Fruit fly (Drosophila melanogaster) whole organism, adult: ENCODE data around the gene CG3430.
A peak's percentile ranks its signal among the peaks of the same experiment; 100 is the strongest.

Experiments
- CG12768 ChIP-seq: fragments of 200-800 bp; sonication (Bioruptor generic); optimal IDR thresholded peaks from 2 replicates; lab custom pipeline; 2017; ENCODE audit warnings: missing biosample characterization, missing genetic modification characterization, mild to moderate bottlenecking, moderate library complexity, missing genetic modification reagents
- CG14711 ChIP-seq: fragments of 200-800 bp; sonication (Bioruptor generic); optimal IDR thresholded peaks from 2 replicates; lab custom pipeline; 2018; ENCODE audit warnings: missing biosample characterization, mild to moderate bottlenecking, missing genetic modification characterization, moderate library complexity
- CG1620 ChIP-seq: fragments of 200-800 bp; sonication (Bioruptor generic); optimal IDR thresholded peaks from 2 replicates; lab custom pipeline; 2016; ENCODE audit warnings: missing biosample characterization, missing genetic modification characterization
- Clk ChIP-seq: fragments of 200-800 bp; sonication (Bioruptor generic); optimal IDR thresholded peaks from 2 replicates; lab custom pipeline; 2017; ENCODE audit warnings: missing biosample characterization, missing genetic modification characterization
- Crg-1 ChIP-seq: fragments of 200-800 bp; sonication (Bioruptor generic); optimal IDR thresholded peaks from 2 replicates; lab custom pipeline; 2016; ENCODE audit warnings: missing biosample characterization, missing genetic modification characterization
- Hr96 ChIP-seq: fragments of 200-800 bp; sonication (Bioruptor generic); optimal IDR thresholded peaks from 2 replicates; lab custom pipeline; 2016; ENCODE audit warnings: missing biosample characterization, missing genetic modification characterization
- Mnt ChIP-seq: fragments of 200-800 bp; sonication (Bioruptor generic); optimal IDR thresholded peaks from 2 replicates; lab custom pipeline; 2016; ENCODE audit warnings: missing biosample characterization, mild to moderate bottlenecking, missing genetic modification characterization
- bab1 ChIP-seq: fragments of 200-800 bp; sonication (Bioruptor generic); optimal IDR thresholded peaks from 3 replicates; lab custom pipeline; 2019; ENCODE audit warnings: missing biosample characterization, mild to moderate bottlenecking, missing genetic modification characterization, moderate library complexity
- pad ChIP-seq: fragments of 200-800 bp; sonication (Bioruptor generic); optimal IDR thresholded peaks from 3 replicates; lab custom pipeline; 2017; ENCODE audit warnings: missing biosample characterization, missing genetic modification characterization, mild to moderate bottlenecking, moderate library complexity, missing genetic modification reagents

DNA sequence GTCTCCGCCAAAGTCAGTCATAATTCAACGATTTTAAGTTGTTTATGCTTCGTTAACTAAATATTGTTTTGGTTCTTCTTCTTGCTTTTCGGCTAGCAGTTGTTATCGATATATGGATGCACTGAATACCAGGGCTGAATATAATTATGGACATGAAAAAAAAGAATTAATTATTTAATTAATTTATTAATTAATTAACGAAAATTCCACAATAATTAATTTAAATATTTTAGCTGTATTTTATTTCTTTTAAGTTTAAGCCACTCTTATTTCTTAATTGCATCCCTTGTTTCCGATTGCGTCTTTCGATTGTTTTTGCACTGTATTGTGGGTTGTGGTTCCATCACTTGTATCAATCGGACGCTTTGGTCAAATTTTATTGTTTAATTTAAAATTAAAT is 6.7 kb upstream of the CG3430 start, which contains the start of the genes Gas41 and SA1:
- TF ChIP-seq CG12768 (GFP tag; lab: Kevin White, UChicago) (peak; percentile 79), CG1620 (GFP tag; lab: Kevin White, UChicago) (peak; percentile 1), bab1 (peak; percentile 45), pad (GFP tag; lab: Kevin White, UChicago) (peak; percentile 70), Clk (peak; percentile 8), Crg-1 (GFP tag; lab: Kevin White, UChicago) (peak; percentile 82), Hr96 (GFP tag; lab: Kevin White, UChicago) (no peak), Mnt (GFP tag; lab: Kevin White, UChicago) (peak; percentile 68), CG14711 (tag; lab: Kevin White, UChicago) (peak; percentile 92)
